Fruit fly (Drosophila melanogaster): ENCODE data around the gene Sce.

- no peak for TF ChIP-seq CTCF (optimal IDR thresholded peaks at IDR 0.05)
- no peak for TF ChIP-seq CG8478 (optimal IDR thresholded peaks at IDR 0.05)
These were observed 19.8 kb downstream of the Sce start, which contains the start of gene unc80 for dm6 chr3R:27661971-27662489.

All from S2 (cell line).